Worm (Caenorhabditis elegans) whole organism, L1 larva: ENCODE measurements around the gene glb-15.

Experiments
- F16B12.6 ChIP-seq: fragments of 150-350 bp; optimal IDR thresholded peaks from 2 replicates; lab custom pipeline; 2014; ENCODE audit warnings: missing biosample characterization, missing genetic modification characterization
- Y116A8C.19 ChIP-seq: sonication (generic microtip); optimal IDR thresholded peaks from 2 replicates; lab custom pipeline; 2016; ENCODE audit warnings: missing compliant biosample characterization, missing genetic modification characterization, borderline replicate concordance
- aha-1 ChIP-seq: fragments of 150-350 bp; optimal IDR thresholded peaks from 2 replicates; lab custom pipeline; 2014; ENCODE audit warnings: missing biosample characterization, missing genetic modification characterization
- aly-2 ChIP-seq: fragments of 150-350 bp; optimal IDR thresholded peaks from 2 replicates; lab custom pipeline; 2014; ENCODE audit warnings: missing biosample characterization, missing genetic modification characterization
- blmp-1 ChIP-seq: fragments of 150-350 bp; optimal IDR thresholded peaks from 2 replicates; lab custom pipeline; 2014; ENCODE audit warnings: missing biosample characterization, missing genetic modification characterization
- ceh-63 ChIP-seq: fragments of 200-800 bp; sonication (Bioruptor generic); optimal IDR thresholded peaks from 2 replicates; lab custom pipeline; 2018; ENCODE audit warnings: mild to moderate bottlenecking, missing genetic modification characterization, missing compliant biosample characterization
- ceh-8 ChIP-seq: fragments of 200-800 bp; sonication (Bioruptor generic); optimal IDR thresholded peaks from 2 replicates; lab custom pipeline; 2018; ENCODE audit warnings: mild to moderate bottlenecking, missing genetic modification characterization, moderate library complexity, missing compliant biosample characterization
- ceh-82 ChIP-seq, 3 experiments: fragments of 150-350 bp in 1 of 3; sonication (generic microtip) in 2 of 3; optimal IDR thresholded peaks; 2 replicates each; lab custom pipeline; 2014 to 2017; ENCODE audit warnings: missing biosample characterization in 3 of 3, missing genetic modification characterization in 3 of 3
- ceh-90 ChIP-seq: sonication (generic microtip); optimal IDR thresholded peaks from 2 replicates; lab custom pipeline; 2016; ENCODE audit warnings: missing genetic modification characterization, missing compliant biosample characterization
- dpl-1 ChIP-seq, 3 experiments: fragments of 150-350 bp in 2 of 3; sonication (generic microtip) in 1 of 3; optimal IDR thresholded peaks; 2 replicates each; lab custom pipeline; 2014 to 2017; ENCODE audit warnings: missing biosample characterization in 3 of 3, missing genetic modification characterization in 3 of 3, missing genetic modification reagents in 3 of 3
- egl-27 ChIP-seq, 2 experiments: fragments of 150-350 bp in 1 of 2; sonication (generic microtip); optimal IDR thresholded peaks; 3 replicates each; lab custom pipeline; 2017 to 2018; ENCODE audit warnings: missing biosample characterization in 2 of 2, missing genetic modification characterization in 2 of 2, missing genetic modification reagents in 2 of 2
- elt-3 ChIP-seq, 6 experiments: fragments of 150-350 bp in 1 of 6; sonication (generic microtip); optimal IDR thresholded peaks; 2 replicates each; lab custom pipeline; 2017 to 2018; ENCODE audit warnings: missing biosample characterization in 6 of 6, missing genetic modification characterization in 6 of 6, inconsistent platforms in 1 of 6
- fkh-10 ChIP-seq: sonication (generic microtip); optimal IDR thresholded peaks from 2 replicates; lab custom pipeline; 2017; ENCODE audit warnings: missing biosample characterization, missing genetic modification reagents, missing genetic modification characterization
- fkh-8 ChIP-seq: sonication (generic microtip); optimal IDR thresholded peaks from 2 replicates; lab custom pipeline; 2016; ENCODE audit warnings: mild to moderate bottlenecking, missing genetic modification characterization, missing compliant biosample characterization
- fos-1 ChIP-seq: fragments of 150-350 bp; optimal IDR thresholded peaks from 2 replicates; lab custom pipeline; 2014; ENCODE audit warnings: missing biosample characterization, missing genetic modification characterization
- grh-1 ChIP-seq: fragments of 200-800 bp; sonication (Bioruptor generic); IDR thresholded peaks from 2 replicates; pipeline ENCODE4 v1.3.6; 2022; ENCODE audit warnings: missing genetic modification reagents, missing genetic modification characterization, missing compliant biosample characterization
- hpl-2 ChIP-seq: fragments of 150-350 bp; optimal IDR thresholded peaks from 2 replicates; lab custom pipeline; 2014; ENCODE audit warnings: missing biosample characterization, missing genetic modification reagents, missing genetic modification characterization
- irx-1 ChIP-seq: sonication (generic microtip); optimal IDR thresholded peaks from 2 replicates; lab custom pipeline; 2016; ENCODE audit warnings: missing genetic modification characterization, missing compliant biosample characterization
- jun-1 ChIP-seq: fragments of 150-350 bp; optimal IDR thresholded peaks from 2 replicates; lab custom pipeline; 2014; ENCODE audit warnings: missing biosample characterization, missing genetic modification reagents, missing genetic modification characterization
- lin-14 ChIP-seq: fragments of 200-800 bp; sonication (Bioruptor generic); optimal IDR thresholded peaks from 2 replicates; lab custom pipeline; 2018; ENCODE audit warnings: mild to moderate bottlenecking, missing genetic modification characterization, moderate library complexity, missing compliant biosample characterization
- lin-15B ChIP-seq: fragments of 150-350 bp; sonication (generic microtip); optimal IDR thresholded peaks from 3 replicates; lab custom pipeline; 2014; ENCODE audit warnings: missing biosample characterization, missing genetic modification characterization
- lin-39 ChIP-seq: fragments of 150-350 bp; optimal IDR thresholded peaks from 2 replicates; lab custom pipeline; 2014; ENCODE audit warnings: missing biosample characterization, missing genetic modification reagents, missing genetic modification characterization
- lsy-2 ChIP-seq, 2 experiments: fragments of 150-350 bp; optimal IDR thresholded peaks; 2 replicates each; lab custom pipeline; 2014; ENCODE audit warnings: missing biosample characterization in 2 of 2, missing genetic modification characterization in 2 of 2
- mab-9 ChIP-seq: fragments of 200-800 bp; sonication (Bioruptor generic); IDR thresholded peaks from 2 replicates; pipeline ENCODE4 v1.3.6; 2022; ENCODE audit warnings: missing genetic modification reagents, missing genetic modification characterization, missing compliant biosample characterization
- mdl-1 ChIP-seq, 2 experiments: fragments of 150-350 bp; optimal IDR thresholded peaks; 2 replicates each; lab custom pipeline; 2014 to 2017; ENCODE audit warnings: missing biosample characterization in 2 of 2, missing genetic modification characterization in 2 of 2, inconsistent platforms in 1 of 2
- mef-2 ChIP-seq: fragments of 150-350 bp; optimal IDR thresholded peaks from 2 replicates; lab custom pipeline; 2014; ENCODE audit warnings: missing biosample characterization, missing genetic modification characterization
- mep-1 ChIP-seq: fragments of 150-350 bp; optimal IDR thresholded peaks from 2 replicates; lab custom pipeline; 2014; ENCODE audit warnings: missing biosample characterization, missing genetic modification characterization
- nhr-11 ChIP-seq: fragments of 150-350 bp; optimal IDR thresholded peaks from 2 replicates; lab custom pipeline; 2014; ENCODE audit warnings: missing biosample characterization, missing genetic modification characterization
- nhr-12 ChIP-seq: sonication (generic microtip); optimal IDR thresholded peaks from 2 replicates; lab custom pipeline; 2017; ENCODE audit warnings: missing biosample characterization, missing genetic modification characterization
- nhr-19 ChIP-seq: fragments of 200-800 bp; sonication (Bioruptor generic); conservative IDR thresholded peaks from 2 replicates; pipeline ENCODE4 v1.3.6; 2022; ENCODE audit warnings: missing genetic modification characterization, missing compliant biosample characterization
- nhr-237 ChIP-seq: fragments of 150-350 bp; optimal IDR thresholded peaks from 2 replicates; lab custom pipeline; 2014; ENCODE audit warnings: missing biosample characterization, missing genetic modification characterization
- nhr-28 ChIP-seq: fragments of 150-350 bp; optimal IDR thresholded peaks from 2 replicates; lab custom pipeline; 2014; ENCODE audit warnings: missing biosample characterization, missing genetic modification characterization
- nhr-47 ChIP-seq: sonication (generic microtip); optimal IDR thresholded peaks from 2 replicates; lab custom pipeline; 2016; ENCODE audit warnings: mild to moderate bottlenecking, missing genetic modification characterization, moderate library complexity, missing compliant biosample characterization
- nhr-71 ChIP-seq: sonication (generic microtip); optimal IDR thresholded peaks from 2 replicates; lab custom pipeline; 2016; ENCODE audit warnings: mild to moderate bottlenecking, missing genetic modification characterization, moderate library complexity, missing compliant biosample characterization
- nhr-85 ChIP-seq: sonication (generic microtip); peaks from one replicate; lab custom pipeline; 2016; ENCODE audit warnings: missing genetic modification characterization, inconsistent platforms, missing compliant biosample characterization
- nhr-90 ChIP-seq: sonication (generic microtip); optimal IDR thresholded peaks from 2 replicates; lab custom pipeline; 2016; ENCODE audit warnings: mild to moderate bottlenecking, missing genetic modification characterization, missing compliant biosample characterization; ENCODE audit not compliant: poor library complexity
- pax-3 ChIP-seq: fragments of 200-800 bp; sonication (Bioruptor generic); optimal IDR thresholded peaks from 2 replicates; lab custom pipeline; 2018; ENCODE audit warnings: mild to moderate bottlenecking, missing genetic modification characterization, moderate library complexity, missing compliant biosample characterization
- rnt-1 ChIP-seq: sonication (generic microtip); optimal IDR thresholded peaks from 2 replicates; lab custom pipeline; 2016; ENCODE audit warnings: mild to moderate bottlenecking, missing genetic modification characterization, moderate library complexity, missing compliant biosample characterization
- skn-1 ChIP-seq: fragments of 150-350 bp; optimal IDR thresholded peaks from 2 replicates; lab custom pipeline; 2014; ENCODE audit warnings: missing biosample characterization, missing genetic modification characterization
- snpc-4 ChIP-seq: fragments of 150-350 bp; optimal IDR thresholded peaks from 2 replicates; lab custom pipeline; 2014; ENCODE audit warnings: missing biosample characterization, missing genetic modification characterization
- snu-23 ChIP-seq: sonication (generic microtip); optimal IDR thresholded peaks from 2 replicates; lab custom pipeline; 2016; ENCODE audit warnings: missing genetic modification characterization, missing compliant biosample characterization
- sox-4 ChIP-seq: sonication (generic microtip); optimal IDR thresholded peaks from 2 replicates; lab custom pipeline; 2016; ENCODE audit warnings: missing genetic modification characterization, missing compliant biosample characterization
- sup-37 ChIP-seq: fragments of 200-800 bp; sonication (Bioruptor generic); optimal IDR thresholded peaks from 2 replicates; lab custom pipeline; 2018; ENCODE audit warnings: mild to moderate bottlenecking, missing genetic modification characterization, missing compliant biosample characterization
- tbx-2 ChIP-seq: sonication (generic microtip); optimal IDR thresholded peaks from 2 replicates; lab custom pipeline; 2016; ENCODE audit warnings: missing genetic modification characterization, missing compliant biosample characterization
- tlp-1 ChIP-seq: fragments of 150-350 bp; optimal IDR thresholded peaks from 2 replicates; lab custom pipeline; 2014; ENCODE audit warnings: missing biosample characterization, missing genetic modification characterization
- unc-130 ChIP-seq: fragments of 150-350 bp; optimal IDR thresholded peaks from 2 replicates; lab custom pipeline; 2017; ENCODE audit warnings: missing biosample characterization, missing genetic modification characterization, inconsistent platforms
- unc-86 ChIP-seq: sonication (generic microtip); optimal IDR thresholded peaks from 2 replicates; lab custom pipeline; 2016; ENCODE audit warnings: missing genetic modification characterization, missing compliant biosample characterization
- unc-98 ChIP-seq: fragments of 200-800 bp; sonication (Bioruptor generic); IDR thresholded peaks from 2 replicates; pipeline ENCODE4 v1.3.6; 2022; ENCODE audit warnings: missing genetic modification characterization, missing compliant biosample characterization
- xbp-1 ChIP-seq: sonication (generic microtip); optimal IDR thresholded peaks from 2 replicates; lab custom pipeline; 2016; ENCODE audit warnings: missing genetic modification characterization, missing compliant biosample characterization
- ztf-11 ChIP-seq, 2 experiments: sonication (generic microtip); optimal IDR thresholded peaks; 2 replicates each; lab custom pipeline; 2016 to 2017; ENCODE audit warnings: missing genetic modification characterization in 2 of 2, missing biosample characterization in 1 of 2, missing compliant biosample characterization in 1 of 2

Gene glb-15

ce11 chrV:11610481-11610880 is 7.6 kb downstream of the glb-15 start, which contains the start of gene sas-5 (continued):
- TF ChIP-seq mep-1, result peak; percentile 72
- TF ChIP-seq nhr-90 (tag; lab: Kevin White, UChicago), result peak; percentile 86
- TF ChIP-seq unc-98, result no peak
- no peak for TF ChIP-seq nhr-12
- TF ChIP-seq xbp-1, result peak; percentile 80
- peak; percentile 71 for TF ChIP-seq blmp-1
- TF ChIP-seq nhr-11 (tag; lab: Kevin White, UChicago), result peak; percentile 2
- TF ChIP-seq ceh-82 (tag; optimal IDR thresholded peaks at IDR 0.05; lab: Kevin White, UChicago), result peak; percentile 95 to 96 (median 96)
- peak; percentile 13 for TF ChIP-seq fkh-8 (tag; lab: Kevin White, UChicago)
- TF ChIP-seq nhr-85 (tag; lab: Kevin White, UChicago), result peak; percentile 89
- TF ChIP-seq nhr-47 (tag; lab: Kevin White, UChicago), result peak; percentile 82
- TF ChIP-seq skn-1, result peak; percentile 74
- no peak for TF ChIP-seq sup-37
- peak; percentile 66 for TF ChIP-seq ceh-8 (GFP tag; lab: Kevin White, UChicago)
- TF ChIP-seq Y116A8C.19 (tag; lab: Kevin White, UChicago), result no peak
- peak; percentile 37 for TF ChIP-seq F16B12.6 (tag; lab: Kevin White, UChicago)
- peak in 1 of 2 experiments; percentile 65 for TF ChIP-seq mdl-1 (tag; optimal IDR thresholded peaks at IDR 0.05; lab: Kevin White, UChicago)
- peak in 1 of 2 experiments; percentile 61 for TF ChIP-seq ztf-11 (tag; optimal IDR thresholded peaks at IDR 0.05; lab: Kevin White, UChicago)
- TF ChIP-seq fkh-10 (GFP tag; lab: Kevin White, UChicago), result no peak
- peak; percentile 88 for TF ChIP-seq nhr-71
- no peak for TF ChIP-seq nhr-28 (tag; lab: Kevin White, UChicago)
- TF ChIP-seq unc-130 (tag; lab: Kevin White, UChicago), result peak; percentile 83
- no peak for TF ChIP-seq aha-1 (tag; lab: Kevin White, UChicago)
- TF ChIP-seq snu-23, result peak; percentile 86
- TF ChIP-seq tbx-2 (tag; lab: Kevin White, UChicago), result peak; percentile 78
- TF ChIP-seq unc-86 (tag; lab: Kevin White, UChicago), result peak; percentile 72
- TF ChIP-seq ceh-63 (GFP tag; lab: Kevin White, UChicago), result no peak
- TF ChIP-seq lin-14 (GFP tag; lab: Kevin White, UChicago), result peak; percentile 73
- TF ChIP-seq egl-27 (tag; optimal IDR thresholded peaks at IDR 0.05; lab: Kevin White, UChicago), result no peak
- no peak for TF ChIP-seq tlp-1
- no peak for TF ChIP-seq fos-1
- peak; percentile 75 to 76 for TF ChIP-seq lsy-2 (tag; optimal IDR thresholded peaks at IDR 0.05; lab: Kevin White, UChicago)
- peak in 2 of 6 experiments; percentile 35 to 83 for TF ChIP-seq elt-3 (tag; optimal IDR thresholded peaks at IDR 0.05; lab: Kevin White, UChicago)
- no peak for TF ChIP-seq mab-9 (GFP tag; lab: Robert Waterston, UW)
- peak; percentile 82 for TF ChIP-seq nhr-19 (GFP tag; lab: Robert Waterston, UW)
- peak; percentile 91 for TF ChIP-seq rnt-1 (tag; lab: Kevin White, UChicago)
- TF ChIP-seq grh-1 (GFP tag; lab: Robert Waterston, UW), result peak; percentile 65
- TF ChIP-seq hpl-2 (GFP tag; lab: Kevin White, UChicago), result peak; percentile 34
- peak; percentile 25 for TF ChIP-seq pax-3 (tag; lab: Kevin White, UChicago)
- no peak for TF ChIP-seq nhr-237
- TF ChIP-seq dpl-1 (GFP tag; optimal IDR thresholded peaks at IDR 0.05; lab: Kevin White, UChicago), result peak; percentile 85 to 92 (median 90)
- TF ChIP-seq lin-39 (tag; lab: Kevin White, UChicago), result peak; percentile 35
- no peak for TF ChIP-seq mef-2 (tag; lab: Kevin White, UChicago)
- peak; percentile 68 for TF ChIP-seq lin-15B
- TF ChIP-seq aly-2, result no peak
- TF ChIP-seq sox-4, result peak; percentile 7
- TF ChIP-seq irx-1, result peak; percentile 59
- TF ChIP-seq snpc-4, result peak; percentile 86
- TF ChIP-seq ceh-90 (tag; lab: Kevin White, UChicago), result no peak
- TF ChIP-seq jun-1 (tag; lab: Kevin White, UChicago), result peak; percentile 21
